Worm (Caenorhabditis elegans) whole organism, L2 larva: ENCODE data around the gene clec-240.

Experiments used
- ceh-16 ChIP-seq: fragments of 150-350 bp; optimal IDR thresholded peaks from 2 replicates; lab custom pipeline; 2014; ENCODE audit warnings: missing biosample characterization, missing genetic modification characterization
- mdl-1 ChIP-seq, 2 experiments: fragments of 150-350 bp in 1 of 2; sonication (generic microtip) in 1 of 2; optimal IDR thresholded peaks; 2 replicates each; lab custom pipeline; 2017; ENCODE audit warnings: missing biosample characterization in 2 of 2, missing genetic modification characterization in 2 of 2
- nhr-11 ChIP-seq: fragments of 150-350 bp; optimal IDR thresholded peaks from 2 replicates; lab custom pipeline; 2014; ENCODE audit warnings: missing biosample characterization, missing genetic modification characterization
- nhr-237 ChIP-seq: fragments of 150-350 bp; optimal IDR thresholded peaks from 2 replicates; lab custom pipeline; 2014; ENCODE audit warnings: missing biosample characterization, missing genetic modification characterization
- nhr-6 ChIP-seq: fragments of 150-350 bp; optimal IDR thresholded peaks from 2 replicates; lab custom pipeline; 2014; ENCODE audit warnings: missing biosample characterization, missing genetic modification characterization
- sem-4 ChIP-seq: fragments of 150-350 bp; optimal IDR thresholded peaks from 2 replicates; lab custom pipeline; 2014; ENCODE audit warnings: missing biosample characterization, missing genetic modification reagents, missing genetic modification characterization
- skn-1 ChIP-seq: sonication (generic microtip); optimal IDR thresholded peaks from 2 replicates; lab custom pipeline; 2017; ENCODE audit warnings: missing biosample characterization, missing genetic modification characterization
- ztf-4 ChIP-seq: fragments of 150-350 bp; optimal IDR thresholded peaks from 2 replicates; lab custom pipeline; 2014; ENCODE audit warnings: missing biosample characterization, missing genetic modification characterization

- TF ChIP-seq skn-1 (tag; lab: Kevin White, UChicago) (no peak), nhr-6 (tag; lab: Kevin White, UChicago) (no peak), ztf-4 (tag; lab: Kevin White, UChicago) (no peak), ceh-16 (tag; lab: Kevin White, UChicago) (no peak), nhr-237 (tag; lab: Kevin White, UChicago) (no peak), sem-4 (no peak), mdl-1 (tag; optimal IDR thresholded peaks at IDR 0.05; lab: Kevin White, UChicago) (no peak), nhr-11 (tag; lab: Kevin White, UChicago) (no peak)
These were observed 9.9 kb downstream of the clec-240 start, which contains the start of gene F49H6.17 for ce11 chrV:17019690-17020089.
